Fruit fly (Drosophila melanogaster) whole organism: ENCODE measurements around the gene CG43390.

Experiments used
- EcR ChIP-seq, 2 experiments: fragments of >200 bp; optimal IDR thresholded peaks; 2 replicates each; lab custom pipeline; 2017; ENCODE audit warnings: missing biosample characterization in 2 of 2, missing genetic modification characterization in 2 of 2, missing genetic modification reagents in 2 of 2
- pan ChIP-seq: fragments of >200 bp; optimal IDR thresholded peaks from 2 replicates; lab custom pipeline; 2017
- psq ChIP-seq: fragments of >200 bp; optimal IDR thresholded peaks from 2 replicates; lab custom pipeline; 2017
- usp ChIP-seq: fragments of >200 bp; optimal IDR thresholded peaks from 2 replicates; lab custom pipeline; 2017; ENCODE audit warnings: missing biosample characterization, missing genetic modification characterization, mixed read lengths

- TF ChIP-seq pan (lab: Kevin White, UChicago): no peak
- no peak for TF ChIP-seq usp (GFP tag; lab: Kevin White, UChicago)
- no peak for TF ChIP-seq psq (lab: Kevin White, UChicago)
- TF ChIP-seq EcR (GFP tag; optimal IDR thresholded peaks at IDR 0.05; lab: Kevin White, UChicago): no peak
Observed at dm6 chr3L:11534391-11535246, 45.1 kb downstream of the CG43390 start.
